Worm (Caenorhabditis elegans): ENCODE data around the gene F45E1.4.

F45E1.4 gene

DNA sequence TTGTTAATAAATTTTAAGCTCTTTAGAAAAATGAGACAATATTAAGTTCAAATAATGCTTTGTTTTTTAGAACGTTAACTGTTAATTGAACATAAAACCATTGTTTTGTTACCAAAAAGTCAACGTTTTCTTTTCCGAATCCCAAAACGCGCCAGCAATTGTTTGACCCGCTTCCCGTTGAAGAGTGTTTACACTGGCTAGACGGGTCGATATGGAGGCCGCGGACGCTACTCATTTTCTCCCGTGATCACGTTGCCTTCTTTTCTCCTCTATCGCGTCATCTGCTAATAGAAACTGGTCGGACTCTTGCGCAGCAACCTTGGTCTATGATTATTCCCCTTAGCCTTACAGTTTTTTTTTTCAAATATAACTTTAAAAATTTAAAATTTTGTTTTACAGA, 43.3 kb downstream of the F45E1.4 start, which contains the start of gene C34D10.1 (continued):
- TF ChIP-seq hlh-30 (tag; optimal IDR thresholded peaks at IDR 0.05; ENCODE audit: insufficient read depth) (peak; percentile 88), egl-43 (GFP tag; IDR thresholded peaks at IDR 0.05) (no peak), snpc-1.2 (GFP tag; IDR thresholded peaks at IDR 0.05) (no peak)

DNA sequence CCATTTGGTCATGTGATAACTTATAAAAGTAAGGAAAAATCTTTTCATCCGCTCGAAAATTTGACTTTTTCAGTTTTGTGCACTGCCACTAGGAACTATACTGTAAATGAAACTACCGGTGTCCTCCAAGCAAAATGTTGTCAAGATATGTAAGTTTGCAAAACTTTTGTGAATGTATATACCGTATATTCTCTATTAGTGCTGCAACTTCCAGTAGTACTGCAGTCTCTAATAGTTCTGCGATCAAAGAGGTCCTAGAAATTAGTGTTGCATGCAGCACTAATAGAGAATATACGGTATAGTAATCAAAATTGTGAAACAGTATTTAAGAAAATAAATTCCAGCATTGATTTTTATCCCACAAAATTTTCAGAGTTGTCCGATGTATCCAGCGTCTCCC, 44.3 kb downstream of the F45E1.4 start:
- TF ChIP-seq jun-1 (tag; optimal IDR thresholded peaks at IDR 0.05) (no peak), zag-1 (tag; optimal IDR thresholded peaks at IDR 0.05) (no peak), nhr-41 (GFP tag; IDR thresholded peaks at IDR 0.05) (no peak), unc-62 (GFP tag; optimal IDR thresholded peaks at IDR 0.05 in 1 of 2) (peak in 1 of 2 experiments; percentile 68), unc-62 (tag; optimal IDR thresholded peaks at IDR 0.05) (no peak), aha-1 (tag) (peak; percentile 32), dmd-9 (GFP tag; IDR thresholded peaks at IDR 0.05) (no peak)

DNA sequence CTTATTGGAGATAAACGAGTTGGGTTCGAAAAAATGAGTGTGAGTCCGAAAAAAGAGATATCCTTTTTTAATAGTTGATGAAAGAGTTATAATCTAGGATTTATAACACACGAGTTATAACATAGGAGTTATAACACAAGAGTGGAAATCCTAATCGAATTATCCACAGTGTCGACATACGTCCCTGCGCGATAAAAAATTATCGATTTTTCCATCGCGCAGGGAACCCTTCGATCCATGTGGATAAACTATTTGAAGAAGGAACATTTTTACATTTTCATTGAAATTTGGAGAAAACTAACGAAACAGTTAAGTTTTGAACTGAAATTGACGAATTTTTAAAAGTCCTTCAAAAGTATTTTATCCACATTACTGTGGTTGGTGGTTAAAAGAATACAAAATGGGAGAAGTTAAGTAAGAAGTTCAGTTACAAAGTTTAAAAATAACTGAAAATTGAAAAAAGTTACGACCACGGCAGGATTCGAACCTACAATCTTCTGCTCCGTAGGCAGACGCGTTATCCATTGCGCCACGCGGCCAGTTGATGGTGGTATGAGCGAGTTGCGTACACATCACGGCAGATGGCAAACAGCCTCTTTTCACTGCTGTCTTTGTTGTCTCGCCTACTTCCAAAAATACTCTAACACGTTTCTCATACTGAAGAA, 50.6 kb downstream of the F45E1.4 start:
- TF ChIP-seq arid-1 (GFP tag; conservative IDR thresholded peaks at IDR 0.05) (peak; percentile 87), fkh-10 (GFP tag; optimal IDR thresholded peaks at IDR 0.05) (peak; percentile 97), hif-1 (tag; optimal IDR thresholded peaks at IDR 0.05) (peak; percentile 73 to 92), lin-15B (tag; optimal IDR thresholded peaks at IDR 0.05) (peak; percentile 22), zag-1 (tag; optimal IDR thresholded peaks at IDR 0.05) (peak; percentile 96), cey-2 (tag; optimal IDR thresholded peaks at IDR 0.05; ENCODE audit: borderline replicate concordance, insufficient read depth) (no peak), lin-39 (tag; optimal IDR thresholded peaks at IDR 0.05) (peak; percentile 93), R02D3.7 (tag; optimal IDR thresholded peaks at IDR 0.05) (peak; percentile 9), nhr-10 (tag; optimal IDR thresholded peaks at IDR 0.05) (peak; percentile 99), F44E2.7 (GFP tag; IDR thresholded peaks at IDR 0.05) (peak; percentile 84; the same call in 1 of the 2 replicates), nhr-111 (GFP tag; optimal IDR thresholded peaks at IDR 0.05) (peak; percentile 43), nhr-11 (tag; optimal IDR thresholded peaks at IDR 0.05) (peak; percentile 97), nhr-102 (tag; optimal IDR thresholded peaks at IDR 0.05) (peak; percentile 99), ceh-28 (tag; optimal IDR thresholded peaks at IDR 0.05) (peak; percentile 100), unc-39 (tag; optimal IDR thresholded peaks at IDR 0.05) (peak; percentile 73), madf-5 (GFP tag; IDR thresholded peaks at IDR 0.05) (peak; percentile 69 to 94; a peak in 3 of 4 replicates), dpl-1 (GFP tag; optimal IDR thresholded peaks at IDR 0.05) (peak; percentile 77), ama-1 (optimal IDR thresholded peaks at IDR 0.05) (no peak), pha-4 (GFP tag; IDR thresholded peaks at IDR 0.05) (peak; percentile 94), pha-4 (tag; optimal IDR thresholded peaks at IDR 0.05) (peak; percentile 81), ces-1 (GFP tag; optimal IDR thresholded peaks at IDR 0.05) (peak; percentile 95), F26F4.8 (GFP tag; conservative IDR thresholded peaks at IDR 0.05) (peak; percentile 70; the same call in 1 of the 2 replicates), ZK546.5 (tag; optimal IDR thresholded peaks at IDR 0.05) (peak; percentile 49 to 77), lin-38 (GFP tag; IDR thresholded peaks at IDR 0.05) (peak; percentile 81), mxl-3 (GFP tag; optimal IDR thresholded peaks at IDR 0.05) (peak; percentile 89), unc-62 (GFP tag; optimal IDR thresholded peaks at IDR 0.05 in 1 of 2) (peak; percentile 84 to 99), unc-62 (tag; optimal IDR thresholded peaks at IDR 0.05) (peak; percentile 84), php-3 (GFP tag; IDR thresholded peaks at IDR 0.05) (peak; percentile 98), ztf-7 (tag; optimal IDR thresholded peaks at IDR 0.05) (peak; percentile 94), nhr-6 (tag; optimal IDR thresholded peaks at IDR 0.05) (peak; percentile 98), set-16 (GFP tag; IDR thresholded peaks at IDR 0.05) (peak; percentile 24; the same call in 1 of the 2 replicates), lir-3 (tag; optimal IDR thresholded peaks at IDR 0.05) (peak; percentile 93), fos-1 (tag; optimal IDR thresholded peaks at IDR 0.05) (peak; percentile 93), nhr-41 (GFP tag; IDR thresholded peaks at IDR 0.05) (peak; percentile 43), lim-7 (GFP tag; IDR thresholded peaks at IDR 0.05) (peak; percentile 94), nhr-28 (tag; optimal IDR thresholded peaks at IDR 0.05) (peak; percentile 88), gei-8 (GFP tag; optimal IDR thresholded peaks at IDR 0.05) (peak; percentile 90), zfp-2 (tag; optimal IDR thresholded peaks at IDR 0.05) (peak; percentile 84), snpc-4 (tag; optimal IDR thresholded peaks at IDR 0.05) (no peak), spr-1 (tag; optimal IDR thresholded peaks at IDR 0.05) (peak; percentile 97), daf-8 (GFP tag; IDR thresholded peaks at IDR 0.05) (peak; percentile 86; the same call in 1 of the 2 replicates)
